Fruit fly (Drosophila melanogaster): ENCODE data around the gene CG9263.

DNA sequence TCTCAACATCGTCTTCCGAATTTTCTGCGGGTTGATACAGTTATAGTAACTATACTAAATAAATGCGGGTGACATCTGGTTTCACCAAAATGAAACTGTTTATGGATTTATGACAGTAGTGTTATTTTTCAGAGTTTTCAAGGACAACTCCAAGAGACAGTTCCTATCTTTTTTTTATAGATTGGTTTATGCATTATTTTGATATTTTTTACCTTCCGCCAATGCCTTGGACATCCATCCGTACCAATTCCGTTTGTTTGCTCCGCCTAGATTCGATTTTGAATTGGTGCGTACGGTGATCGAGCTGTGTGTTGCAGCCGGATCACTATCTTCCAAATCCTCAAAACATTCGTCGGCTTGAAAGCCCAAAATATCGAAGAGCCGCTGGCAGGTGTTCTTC is 408 bp downstream of the CG9263 start, which contains the start of gene CG16853:
- TF ChIP-seq pan (optimal IDR thresholded peaks at IDR 0.05) (no peak), CG8478 (optimal IDR thresholded peaks at IDR 0.05) (no peak), Dll (optimal IDR thresholded peaks at IDR 0.05) (no peak), psq (optimal IDR thresholded peaks at IDR 0.05) (no peak), usp (GFP tag; optimal IDR thresholded peaks at IDR 0.05) (no peak)
